Fruit fly (Drosophila melanogaster) whole organism, adult: Measurements from ENCODE around the gene Snx6.

Source experiments
- CG12768 ChIP-seq: fragments of 200-800 bp; sonication (Bioruptor generic); optimal IDR thresholded peaks from 2 replicates; lab custom pipeline; 2017; ENCODE audit warnings: missing biosample characterization, missing genetic modification characterization, mild to moderate bottlenecking, moderate library complexity, missing genetic modification reagents
- CG14711 ChIP-seq: fragments of 200-800 bp; sonication (Bioruptor generic); optimal IDR thresholded peaks from 2 replicates; lab custom pipeline; 2018; ENCODE audit warnings: missing biosample characterization, mild to moderate bottlenecking, missing genetic modification characterization, moderate library complexity
- CG1620 ChIP-seq: fragments of 200-800 bp; sonication (Bioruptor generic); optimal IDR thresholded peaks from 2 replicates; lab custom pipeline; 2016; ENCODE audit warnings: missing biosample characterization, missing genetic modification characterization
- CG33017 ChIP-seq: fragments of 200-800 bp; sonication (Bioruptor generic); optimal IDR thresholded peaks from 2 replicates; lab custom pipeline; 2018; ENCODE audit warnings: missing biosample characterization, mild to moderate bottlenecking, missing genetic modification characterization, moderate library complexity
- CG5204 ChIP-seq: fragments of 200-800 bp; sonication (Bioruptor generic); optimal IDR thresholded peaks from 2 replicates; lab custom pipeline; 2016; ENCODE audit warnings: missing biosample characterization, missing genetic modification characterization
- CG7045 ChIP-seq: fragments of 200-800 bp; sonication (Bioruptor generic); optimal IDR thresholded peaks from 2 replicates; lab custom pipeline; 2017; ENCODE audit warnings: missing biosample characterization, mild to moderate bottlenecking, missing genetic modification characterization
- CG7101 ChIP-seq: fragments of 200-800 bp; sonication (Bioruptor generic); optimal IDR thresholded peaks from 2 replicates; lab custom pipeline; 2018; ENCODE audit warnings: missing biosample characterization, mild to moderate bottlenecking, missing genetic modification characterization, moderate library complexity
- Clk ChIP-seq: fragments of 200-800 bp; sonication (Bioruptor generic); optimal IDR thresholded peaks from 2 replicates; lab custom pipeline; 2017; ENCODE audit warnings: missing biosample characterization, missing genetic modification characterization
- Crg-1 ChIP-seq: fragments of 200-800 bp; sonication (Bioruptor generic); optimal IDR thresholded peaks from 2 replicates; lab custom pipeline; 2016; ENCODE audit warnings: missing biosample characterization, missing genetic modification characterization
- Hr96 ChIP-seq: fragments of 200-800 bp; sonication (Bioruptor generic); optimal IDR thresholded peaks from 2 replicates; lab custom pipeline; 2016; ENCODE audit warnings: missing biosample characterization, missing genetic modification characterization
- Mnt ChIP-seq: fragments of 200-800 bp; sonication (Bioruptor generic); optimal IDR thresholded peaks from 2 replicates; lab custom pipeline; 2016; ENCODE audit warnings: missing biosample characterization, mild to moderate bottlenecking, missing genetic modification characterization
- bab1 ChIP-seq: fragments of 200-800 bp; sonication (Bioruptor generic); optimal IDR thresholded peaks from 3 replicates; lab custom pipeline; 2019; ENCODE audit warnings: missing biosample characterization, mild to moderate bottlenecking, missing genetic modification characterization, moderate library complexity
- cic ChIP-seq: fragments of 200-800 bp; sonication (Bioruptor generic); optimal IDR thresholded peaks from 2 replicates; lab custom pipeline; 2017; ENCODE audit warnings: missing biosample characterization, mild to moderate bottlenecking, missing genetic modification characterization, moderate library complexity
- cnc ChIP-seq, 2 experiments: fragments of >200 bp; optimal IDR thresholded peaks; 2 replicates each; lab custom pipeline; 2017
- kay ChIP-seq: fragments of 200-800 bp; sonication (Bioruptor generic); peaks from one replicate; lab custom pipeline; 2016; ENCODE audit warnings: missing biosample characterization, missing genetic modification characterization, borderline replicate concordance
- ovo ChIP-seq: fragments of 200-800 bp; sonication (Bioruptor generic); optimal IDR thresholded peaks from 2 replicates; lab custom pipeline; 2016; ENCODE audit warnings: missing biosample characterization, missing genetic modification characterization
- pad ChIP-seq: fragments of 200-800 bp; sonication (Bioruptor generic); optimal IDR thresholded peaks from 3 replicates; lab custom pipeline; 2017; ENCODE audit warnings: missing biosample characterization, missing genetic modification characterization, mild to moderate bottlenecking, moderate library complexity, missing genetic modification reagents
- tj ChIP-seq: fragments of 200-800 bp; sonication (Bioruptor generic); optimal IDR thresholded peaks from 3 replicates; lab custom pipeline; 2017; ENCODE audit warnings: missing biosample characterization, mild to moderate bottlenecking, missing genetic modification characterization, moderate library complexity
- toe ChIP-seq: fragments of 200-800 bp; sonication (Bioruptor generic); optimal IDR thresholded peaks from 2 replicates; lab custom pipeline; 2016; ENCODE audit warnings: missing biosample characterization, missing genetic modification characterization

The Snx6 gene

DNA sequence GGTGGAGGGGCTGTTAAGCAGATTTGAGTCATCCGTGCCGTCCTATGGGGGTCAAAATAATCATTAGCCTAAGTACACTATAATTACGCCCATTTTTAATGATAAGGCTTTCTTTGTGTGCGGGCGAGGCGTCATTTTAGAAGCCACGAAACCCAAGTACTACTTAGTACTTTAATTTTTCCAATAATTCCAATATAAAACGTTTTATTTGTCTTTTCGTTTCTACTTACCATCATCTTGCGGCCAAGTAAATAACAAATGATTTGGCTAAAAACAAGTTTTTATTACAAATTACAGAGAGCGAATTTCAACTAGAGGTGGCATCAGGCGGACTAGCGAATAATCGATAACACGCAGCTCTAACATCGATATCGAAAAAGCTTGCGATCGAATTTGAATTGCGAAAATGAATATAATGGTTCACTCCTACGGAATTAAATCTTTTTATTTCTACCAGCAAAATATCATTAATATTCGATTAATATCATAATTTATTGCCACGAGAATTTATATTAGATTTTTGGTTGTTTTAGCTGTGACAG lies at the start of gene Snx6:
TSS of gene Snx6 (minus strand) at position 349 of the 542 bp plus-strand sequence.
- no peak for TF ChIP-seq toe (GFP tag; lab: Kevin White, UChicago)
- peak; percentile 88 for TF ChIP-seq kay (GFP tag; lab: Kevin White, UChicago)
- TF ChIP-seq bab1 (GFP tag; lab: Kevin White, UChicago): peak; percentile 48
- no peak for TF ChIP-seq tj (GFP tag; lab: Kevin White, UChicago)
- no peak for TF ChIP-seq CG7045

DNA sequence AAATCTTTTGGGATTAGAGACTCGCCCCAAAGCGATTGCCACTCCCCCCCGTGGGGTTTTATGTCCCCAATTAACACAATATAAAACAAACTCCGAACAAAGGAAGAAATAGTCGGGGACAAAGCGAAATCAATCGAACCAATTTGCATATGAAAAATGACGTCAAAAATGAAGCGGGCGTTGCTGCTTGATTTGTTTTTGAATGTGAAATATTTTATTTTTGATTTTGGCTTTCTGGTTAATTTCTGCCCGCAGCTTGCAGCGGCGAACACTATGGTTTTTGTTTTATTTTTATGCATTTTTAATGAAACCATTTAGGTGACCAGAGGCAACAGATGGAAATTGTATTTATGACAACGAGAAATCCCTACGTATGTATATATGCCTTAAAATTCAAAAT lies 48.1 kb upstream of the Snx6 start:
- no peak for TF ChIP-seq bab1 (GFP tag; lab: Kevin White, UChicago)
- no peak for TF ChIP-seq pad (GFP tag; lab: Kevin White, UChicago)
- no peak for TF ChIP-seq CG5204
- no peak for TF ChIP-seq Clk
- TF ChIP-seq ovo (GFP tag; lab: Kevin White, UChicago): no peak
- TF ChIP-seq Mnt (GFP tag; lab: Kevin White, UChicago): no peak
- no peak for TF ChIP-seq CG1620
- no peak for TF ChIP-seq toe (GFP tag; lab: Kevin White, UChicago)
- TF ChIP-seq cic: no peak
- TF ChIP-seq CG7045: no peak

DNA sequence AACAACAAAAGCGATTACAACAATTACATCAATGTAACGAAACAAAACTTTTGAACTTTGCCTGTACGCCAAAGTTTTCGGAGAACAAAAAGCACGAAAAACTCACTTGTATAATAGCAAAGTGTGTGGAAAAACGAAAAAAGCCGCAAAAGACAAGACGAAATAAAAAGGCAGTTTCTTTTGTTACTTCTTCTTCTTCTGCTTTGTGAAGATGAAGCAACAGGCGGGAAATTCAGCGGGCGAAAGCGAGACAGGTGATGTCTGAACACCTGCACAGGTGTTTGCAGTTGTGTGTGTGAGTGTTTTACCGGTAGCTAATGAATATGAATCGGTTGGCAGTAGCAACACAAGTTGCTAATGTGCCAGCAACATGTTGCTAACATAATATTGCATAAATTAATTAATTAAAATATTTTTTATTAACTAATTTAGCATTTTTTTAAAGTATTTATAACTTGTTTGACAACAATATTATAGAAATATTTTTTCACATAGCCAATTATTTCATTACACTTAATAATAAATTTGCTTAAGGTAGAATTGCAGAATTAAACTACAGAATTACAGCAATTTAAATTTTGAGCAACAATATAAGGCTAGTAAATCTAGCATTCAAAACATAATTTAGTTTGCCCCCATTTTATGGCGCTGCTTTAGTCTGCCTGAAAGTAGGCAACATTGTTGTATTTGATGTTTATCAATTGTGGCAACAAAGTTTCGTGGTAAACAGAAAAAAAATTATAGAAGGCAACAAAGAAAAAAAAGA lies 46.3 kb upstream of the Snx6 start:
- TF ChIP-seq kay (GFP tag; lab: Kevin White, UChicago) (peak; percentile 36), CG5204 (no peak)

DNA sequence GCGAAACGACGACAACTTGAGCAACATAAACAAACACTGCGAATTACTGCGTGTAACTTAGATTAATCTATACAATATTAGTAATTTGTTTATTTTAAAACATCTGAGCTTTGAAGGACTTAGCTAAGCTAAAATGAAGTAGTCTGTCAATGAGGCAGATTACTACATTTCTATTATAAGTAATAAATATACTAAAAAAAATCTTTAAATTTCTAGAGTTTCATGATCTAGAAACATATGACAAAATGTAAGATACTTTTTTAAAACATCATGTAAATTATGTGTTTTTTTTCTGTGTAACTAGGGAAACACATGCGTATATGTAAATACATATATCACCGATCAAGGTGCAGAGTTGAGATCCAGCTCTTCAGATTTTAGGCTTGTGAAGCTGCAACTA lies 45.6 kb upstream of the Snx6 start:
- TF ChIP-seq toe (GFP tag; lab: Kevin White, UChicago) (no peak), kay (GFP tag; lab: Kevin White, UChicago) (no peak), CG7045 (no peak), Crg-1 (GFP tag; lab: Kevin White, UChicago) (no peak), tj (GFP tag; lab: Kevin White, UChicago) (no peak), cic (no peak), bab1 (GFP tag; lab: Kevin White, UChicago) (no peak), CG5204 (no peak), CG14711 (no peak), CG1620 (no peak), Clk (no peak), CG33017 (tag; lab: Kevin White, UChicago) (no peak), CG12768 (GFP tag; lab: Kevin White, UChicago) (no peak)

DNA sequence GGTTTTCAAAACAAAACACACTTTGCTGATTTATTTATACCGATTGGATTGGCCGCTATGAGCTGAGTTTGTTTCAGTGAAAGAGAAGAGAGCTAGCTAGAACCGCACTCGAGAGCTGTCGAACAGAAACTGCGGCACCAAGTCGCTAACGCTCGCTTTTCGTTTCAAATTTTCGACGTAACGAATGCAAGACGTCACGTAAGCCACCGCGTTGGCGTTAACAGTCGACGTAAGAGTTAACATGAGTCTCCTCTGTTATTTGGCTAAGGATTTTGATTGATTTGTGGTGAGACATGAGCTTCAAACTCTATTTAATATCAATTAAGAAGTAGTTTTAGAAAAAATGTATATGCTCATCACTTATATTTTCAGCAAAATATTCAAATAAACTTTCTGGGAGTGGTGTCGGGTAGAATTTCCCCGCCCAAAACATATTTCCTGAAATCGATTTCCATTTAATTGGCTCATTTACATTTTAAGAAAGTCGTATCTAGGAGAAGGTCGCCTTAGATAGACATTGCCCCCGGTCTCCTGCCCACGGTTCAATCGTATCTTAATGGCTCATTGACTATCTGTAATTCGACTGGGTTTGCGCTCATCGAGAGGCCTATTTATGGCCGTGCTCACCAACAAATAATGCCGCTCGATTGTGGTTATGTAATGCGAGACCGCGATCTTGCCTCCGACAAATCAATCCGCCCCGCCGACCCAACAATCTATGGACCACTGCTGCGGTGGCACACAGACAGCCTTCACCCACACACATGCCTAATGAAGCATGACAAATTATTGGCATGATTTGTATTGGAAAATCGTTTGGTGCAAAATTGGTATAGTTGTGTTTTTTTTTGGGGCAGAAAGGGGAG lies 37.1 kb upstream of the Snx6 start, which contains the start of gene CG8086:
TSS of gene CG8086 (minus strand) at position 102 of the 866 bp plus-strand sequence.
- TF ChIP-seq CG14711: no peak
- TF ChIP-seq CG12768 (GFP tag; lab: Kevin White, UChicago): no peak
- no peak for TF ChIP-seq CG7101 (tag; lab: Kevin White, UChicago)
- TF ChIP-seq CG7045: no peak
- no peak for TF ChIP-seq cnc (optimal IDR thresholded peaks at IDR 0.05; lab: Kevin White, UChicago)
- TF ChIP-seq pad (GFP tag; lab: Kevin White, UChicago): no peak
- no peak for TF ChIP-seq ovo (GFP tag; lab: Kevin White, UChicago)
- TF ChIP-seq Mnt (GFP tag; lab: Kevin White, UChicago): no peak
- TF ChIP-seq cic: no peak

DNA sequence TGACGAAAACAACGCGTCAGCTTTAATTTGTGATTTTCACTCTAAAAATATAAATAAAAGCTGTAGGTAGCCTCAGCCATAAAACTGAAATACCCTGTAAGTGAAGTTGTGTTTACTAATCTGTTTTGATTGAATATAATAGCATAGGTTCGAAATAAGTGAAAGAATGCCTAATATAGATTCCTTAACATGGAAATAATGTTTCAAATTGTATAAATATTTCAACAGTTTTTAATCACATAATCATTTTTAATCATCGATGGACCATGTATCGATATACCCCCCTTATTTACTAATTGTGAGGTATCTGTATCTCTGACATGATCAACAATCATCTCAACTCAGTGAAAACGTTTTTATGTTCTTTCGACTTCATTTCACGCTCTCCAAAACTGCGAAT lies 34.9 kb upstream of the Snx6 start:
- peak; percentile 5 for TF ChIP-seq CG14711
- TF ChIP-seq kay (GFP tag; lab: Kevin White, UChicago): no peak
- TF ChIP-seq CG5204: no peak
- peak; percentile 53 for TF ChIP-seq CG33017 (tag; lab: Kevin White, UChicago)
- no peak for TF ChIP-seq bab1 (GFP tag; lab: Kevin White, UChicago)
- TF ChIP-seq Crg-1 (GFP tag; lab: Kevin White, UChicago): no peak
- no peak for TF ChIP-seq ovo (GFP tag; lab: Kevin White, UChicago)
- TF ChIP-seq CG7101 (tag; lab: Kevin White, UChicago): peak; percentile 15

DNA sequence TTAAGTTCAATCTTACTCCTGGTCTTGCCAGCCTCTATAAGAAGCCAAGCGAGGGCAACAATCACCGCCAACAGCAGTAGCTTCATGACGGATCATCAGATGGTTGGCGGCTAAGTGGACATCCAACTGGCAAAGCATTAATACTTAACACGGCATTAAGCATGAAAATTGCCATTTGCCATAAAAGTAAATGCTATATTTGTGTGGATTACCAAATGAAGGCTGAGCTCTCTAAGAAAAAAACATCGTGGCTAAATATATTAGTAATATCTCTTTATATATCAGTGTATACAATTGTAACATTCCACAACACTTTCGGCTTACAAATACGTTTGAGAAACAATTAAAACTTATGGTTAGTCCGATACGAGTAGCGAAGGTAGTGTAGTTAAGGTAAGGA lies 23.4 kb upstream of the Snx6 start, which contains the start of gene CG43057:
TSS of gene CG43057 (minus strand) at position 101 of the 400 bp plus-strand sequence.
- TF ChIP-seq CG12768 (GFP tag; lab: Kevin White, UChicago): no peak

DNA sequence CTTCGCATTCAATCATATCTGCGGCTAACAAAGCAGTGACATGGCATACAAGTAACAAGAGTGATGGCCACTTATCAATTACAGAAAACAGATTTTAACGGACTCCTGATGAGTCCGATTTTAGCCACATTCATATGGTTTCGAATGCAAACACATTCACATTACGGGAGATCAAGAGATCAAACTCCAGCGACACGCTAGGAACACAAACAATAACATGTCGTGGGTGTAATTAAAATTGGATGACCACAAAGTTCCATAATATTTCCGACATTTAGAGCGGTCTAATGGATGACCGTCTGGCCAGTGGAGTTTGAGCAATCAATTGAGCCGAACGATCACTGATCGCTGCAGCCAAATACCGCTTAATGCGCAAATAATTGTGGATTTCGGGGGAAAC lies 21.6 kb upstream of the Snx6 start, which contains the start of gene CG14277:
TSS of gene CG14277 (plus strand) at position 301 of the 400 bp plus-strand sequence.
- TF ChIP-seq pad (GFP tag; lab: Kevin White, UChicago) (no peak), CG5204 (no peak), Mnt (GFP tag; lab: Kevin White, UChicago) (no peak), CG14711 (no peak), kay (GFP tag; lab: Kevin White, UChicago) (no peak), CG12768 (GFP tag; lab: Kevin White, UChicago) (no peak), CG7045 (no peak), cic (no peak), Hr96 (GFP tag; lab: Kevin White, UChicago) (no peak), tj (GFP tag; lab: Kevin White, UChicago) (no peak), CG33017 (tag; lab: Kevin White, UChicago) (no peak), toe (GFP tag; lab: Kevin White, UChicago) (no peak), CG1620 (no peak), cnc (optimal IDR thresholded peaks at IDR 0.05; lab: Kevin White, UChicago) (no peak)
